Worm (Caenorhabditis elegans) whole organism, young adult: ENCODE measurements around the gene sek-4.
A peak's percentile ranks its signal among the peaks of the same experiment; 100 is the strongest.

Experiments used
- Y53F4B.3 ChIP-seq: fragments of 200-800 bp; sonication (Bioruptor generic); IDR thresholded peaks from 2 replicates; pipeline ENCODE4 v1.3.6; 2022; ENCODE audit warnings: missing genetic modification reagents, missing genetic modification characterization, missing compliant biosample characterization
- atf-7 ChIP-seq: sonication (generic microtip); optimal IDR thresholded peaks from 2 replicates; lab custom pipeline; 2017; ENCODE audit warnings: mild to moderate bottlenecking, missing genetic modification characterization, missing compliant biosample characterization
- bed-2 ChIP-seq: fragments of 200-800 bp; sonication (Bioruptor generic); IDR thresholded peaks from 2 replicates; pipeline ENCODE4 v1.3.6; 2022; ENCODE audit warnings: missing genetic modification reagents, missing genetic modification characterization, missing compliant biosample characterization
- ceh-58 ChIP-seq: fragments of 200-800 bp; sonication (Bioruptor generic); IDR thresholded peaks from 2 replicates; pipeline ENCODE4 v1.3.6; 2022; ENCODE audit warnings: missing genetic modification characterization, missing compliant biosample characterization
- lir-1 ChIP-seq: fragments of 200-800 bp; sonication (Bioruptor generic); conservative IDR thresholded peaks from 2 replicates; pipeline ENCODE4 v1.3.6; 2022; ENCODE audit warnings: missing genetic modification reagents, missing genetic modification characterization, missing compliant biosample characterization
- madf-10 ChIP-seq: sonication (generic microtip); optimal IDR thresholded peaks from 2 replicates; lab custom pipeline; 2016; ENCODE audit warnings: mild to moderate bottlenecking, missing genetic modification characterization, missing compliant biosample characterization
- madf-3 ChIP-seq: fragments of 200-800 bp; sonication (Bioruptor generic); IDR thresholded peaks from 2 replicates; pipeline ENCODE4 v1.3.6; 2022; ENCODE audit warnings: missing genetic modification reagents, missing genetic modification characterization, missing compliant biosample characterization
- mcd-1 ChIP-seq: fragments of 200-800 bp; sonication (Bioruptor generic); IDR thresholded peaks from 2 replicates; pipeline ENCODE4 v1.3.6; 2022; ENCODE audit warnings: missing genetic modification reagents, missing genetic modification characterization, missing compliant biosample characterization
- ztf-18 ChIP-seq: sonication (generic microtip); optimal IDR thresholded peaks from 2 replicates; lab custom pipeline; 2016; ENCODE audit warnings: missing genotype, mild to moderate bottlenecking, missing genetic modification characterization, missing compliant biosample characterization

The sek-4 gene

ce11 chrX:5413510-5413909 lies 38.7 kb downstream of the sek-4 start, which contains the start of gene pks-1:
pks-1 (plus strand) TSS chrX:5413810.
- TF ChIP-seq ztf-18 (tag; lab: Kevin White, UChicago) (no peak), lir-1 (GFP tag; lab: Robert Waterston, UW) (no peak), bed-2 (GFP tag; lab: Robert Waterston, UW) (no peak), ceh-58 (no peak), madf-10 (tag; lab: Kevin White, UChicago) (no peak), Y53F4B.3 (GFP tag; lab: Robert Waterston, UW) (no peak), mcd-1 (GFP tag; lab: Robert Waterston, UW) (no peak)

ce11 chrX:5414250-5414649 lies 39.4 kb downstream of the sek-4 start, which contains the start of gene C41A3.2:
C41A3.2 (minus strand) TSS chrX:5414350.
- TF ChIP-seq madf-3 (GFP tag; lab: Robert Waterston, UW) (0 out of 2 replicates have a peak, but pooled peaks have one; percentile 32), atf-7 (tag; lab: Kevin White, UChicago) (no peak)
